Fruit fly (Drosophila melanogaster) Kc167 (cell line): ENCODE results near the gene fu.

Source experiments
- Myc ChIP-seq: fragments of >200 bp; optimal IDR thresholded peaks from 2 replicates; lab custom pipeline; 2017; ENCODE audit warnings: missing external identifiers
- Sin3A ChIP-seq: fragments of >200 bp; optimal IDR thresholded peaks from 2 replicates; lab custom pipeline; 2018; ENCODE audit warnings: missing external identifiers
- h ChIP-seq: fragments of >200 bp; optimal IDR thresholded peaks from 3 replicates; lab custom pipeline; 2018; ENCODE audit warnings: missing external identifiers
- psq ChIP-seq: fragments of >200 bp; optimal IDR thresholded peaks from 2 replicates; lab custom pipeline; 2017; ENCODE audit warnings: missing external identifiers
- ttk ChIP-seq: sonication (Bioruptor generic); optimal IDR thresholded peaks from 2 replicates; lab custom pipeline; 2017; ENCODE audit warnings: missing external identifiers

DNA sequence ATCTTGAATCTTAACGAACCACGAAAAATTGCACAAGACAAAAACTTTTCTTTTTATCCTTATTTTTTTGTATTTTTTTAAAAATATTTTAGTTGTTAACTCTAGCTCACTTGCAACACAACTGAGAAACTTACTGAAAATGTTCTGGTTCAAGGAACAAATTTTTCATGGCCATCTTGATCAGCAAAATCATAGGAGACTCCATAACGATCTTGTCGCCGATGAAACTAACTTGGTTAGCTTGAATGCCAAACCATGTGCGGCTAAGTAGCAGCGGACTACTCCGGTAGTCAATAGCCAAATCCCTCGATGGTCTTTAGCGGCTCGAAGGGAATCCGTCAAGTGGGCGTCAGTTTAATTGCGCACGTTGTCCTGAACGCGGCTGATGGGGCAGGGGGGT lies 40.1 kb upstream of the fu start, which contains the start of gene CG15040:
- TF ChIP-seq Myc (no peak), Sin3A (lab: Kevin White, UChicago) (no peak), ttk (lab: Kevin White, UChicago) (no peak), psq (lab: Kevin White, UChicago) (no peak), h (lab: Kevin White, UChicago) (no peak)
